Worm (Caenorhabditis elegans): ENCODE data around the gene T05A8.2.

Gene T05A8.2

ce11 chrII:2710919-2711318, at the start of gene T05A8.2:
Gene T05A8.2, minus strand, starts transcription at chrII:2711019.
- TF ChIP-seq pha-4 (tag; optimal IDR thresholded peaks at IDR 0.05) (no peak), tbx-8 (GFP tag; optimal IDR thresholded peaks at IDR 0.05) (no peak), nhr-12 (tag; optimal IDR thresholded peaks at IDR 0.05) (no peak), drap-1 (GFP tag; optimal IDR thresholded peaks at IDR 0.05) (no peak), nhr-2 (tag; optimal IDR thresholded peaks at IDR 0.05) (no peak), elt-3 (tag; optimal IDR thresholded peaks at IDR 0.05) (no peak)

- TF ChIP-seq unc-62 (GFP tag; optimal IDR thresholded peaks at IDR 0.05) (no peak), mab-5 (tag; optimal IDR thresholded peaks at IDR 0.05) (no peak), ceh-39 (tag; optimal IDR thresholded peaks at IDR 0.05) (peak; percentile 99), ceh-83 (GFP tag; optimal IDR thresholded peaks at IDR 0.05) (no peak)
These were observed 47.7 kb upstream of the T05A8.2 start, which contains the start of gene fbxb-107 for ce11 chrII:2758476-2758875. Gene fbxb-107, plus strand, starts transcription at chrII:2758772.

- TF ChIP-seq nhr-76 (tag; optimal IDR thresholded peaks at IDR 0.05), result no peak
- no peak for TF ChIP-seq hlh-1 (tag; optimal IDR thresholded peaks at IDR 0.05)
- no peak for TF ChIP-seq nhr-12 (tag; optimal IDR thresholded peaks at IDR 0.05)
- no peak for TF ChIP-seq nhr-28 (tag; optimal IDR thresholded peaks at IDR 0.05)
- no peak for TF ChIP-seq zip-8 (tag; optimal IDR thresholded peaks at IDR 0.05)
- TF ChIP-seq blmp-1 (tag; optimal IDR thresholded peaks at IDR 0.05), result no peak
- TF ChIP-seq ceh-83 (GFP tag; optimal IDR thresholded peaks at IDR 0.05), result no peak
- no peak for TF ChIP-seq ceh-43 (GFP tag; optimal IDR thresholded peaks at IDR 0.05)
- no peak for TF ChIP-seq mls-2 (tag; optimal IDR thresholded peaks at IDR 0.05)
- no peak for TF ChIP-seq sem-2 (GFP tag; optimal IDR thresholded peaks at IDR 0.05)
- no peak for TF ChIP-seq flh-1 (GFP tag; optimal IDR thresholded peaks at IDR 0.05)
These were observed 47.1 kb upstream of the T05A8.2 start, which contains the start of gene F29A7.8 for ce11 chrII:2757954-2758353. Gene F29A7.8, minus strand, starts transcription at chrII:2758054.

DNA sequence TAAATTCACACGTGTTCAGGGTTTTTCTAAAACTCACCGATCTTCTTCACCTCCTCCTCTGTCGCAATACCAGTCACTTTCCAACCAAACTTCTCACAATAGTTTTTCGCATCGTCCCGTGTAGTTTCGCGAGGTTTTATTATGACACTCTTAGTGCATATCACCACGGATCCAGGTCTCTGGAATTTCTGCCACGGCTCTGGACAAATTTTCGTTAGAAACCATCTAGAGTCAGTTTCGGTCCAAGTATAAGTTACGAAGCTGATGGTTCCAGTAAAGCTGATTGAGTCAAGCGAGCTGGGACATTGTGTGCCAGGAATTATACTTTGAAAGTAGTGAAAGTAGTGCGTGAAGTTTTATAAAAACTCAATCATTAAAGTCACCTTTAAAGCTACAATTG, 45.5 kb upstream of the T05A8.2 start:
- no peak for TF ChIP-seq ces-1 (GFP tag; optimal IDR thresholded peaks at IDR 0.05)

DNA sequence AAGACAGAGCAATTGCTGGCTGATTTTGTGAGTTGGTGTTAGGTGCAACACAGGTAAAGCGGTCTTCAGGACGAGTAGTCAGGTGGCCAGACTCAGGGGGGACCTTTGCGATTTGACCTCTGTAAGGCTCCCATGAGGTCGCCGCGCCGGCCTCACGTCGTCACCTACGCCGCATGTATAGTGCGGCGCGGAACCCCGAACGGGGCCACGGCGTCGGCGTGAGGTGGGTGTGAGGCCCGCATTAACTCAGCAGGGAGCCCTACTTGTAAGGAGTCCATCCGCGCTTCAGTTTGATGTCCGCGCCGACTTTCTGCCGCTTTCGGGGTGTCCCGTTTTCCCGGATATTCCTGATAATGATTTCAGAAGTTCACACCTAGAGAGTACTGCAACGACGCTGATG, 43.8 kb upstream of the T05A8.2 start:
- TF ChIP-seq nhr-237 (tag; optimal IDR thresholded peaks at IDR 0.05) (no peak), lin-32 (GFP tag; optimal IDR thresholded peaks at IDR 0.05) (no peak), blmp-1 (tag; optimal IDR thresholded peaks at IDR 0.05) (no peak), snpc-4 (tag; optimal IDR thresholded peaks at IDR 0.05) (no peak), bed-3 (GFP tag; optimal IDR thresholded peaks at IDR 0.05) (no peak), lsy-2 (tag; optimal IDR thresholded peaks at IDR 0.05) (no peak), ztf-11 (tag; optimal IDR thresholded peaks at IDR 0.05) (no peak), ham-2 (GFP tag; optimal IDR thresholded peaks at IDR 0.05) (no peak), drap-1 (GFP tag; optimal IDR thresholded peaks at IDR 0.05) (no peak)

DNA sequence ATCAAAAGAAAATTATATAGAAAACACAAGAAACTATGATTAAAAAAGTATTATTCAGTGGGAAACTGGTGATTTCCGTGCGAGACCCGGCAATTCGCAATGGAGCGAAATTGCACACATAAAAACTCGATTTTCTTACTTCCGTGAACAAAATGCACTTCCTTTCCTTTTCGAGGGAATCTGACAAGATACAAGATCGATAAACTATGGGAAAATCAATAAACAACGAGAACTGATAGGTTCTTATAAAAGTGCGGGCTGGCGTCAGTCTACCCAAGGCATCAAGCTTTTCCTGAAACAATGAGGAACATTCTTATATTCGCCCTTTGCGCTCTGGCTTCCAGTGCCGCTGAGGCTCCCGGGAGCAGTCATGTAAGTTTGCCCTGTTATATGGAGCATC, 42.2 kb upstream of the T05A8.2 start, which contains the start of gene F29A7.3:
TSS of gene F29A7.3 (plus strand) at position 301 of the 400 bp plus-strand sequence.
- TF ChIP-seq unc-39 (tag; optimal IDR thresholded peaks at IDR 0.05) (no peak), ceh-83 (GFP tag; optimal IDR thresholded peaks at IDR 0.05) (no peak), drap-1 (GFP tag; optimal IDR thresholded peaks at IDR 0.05) (no peak), ztf-11 (tag; optimal IDR thresholded peaks at IDR 0.05) (no peak), mab-5 (tag; optimal IDR thresholded peaks at IDR 0.05) (no peak), ces-1 (GFP tag; optimal IDR thresholded peaks at IDR 0.05) (no peak), nhr-2 (tag; optimal IDR thresholded peaks at IDR 0.05) (no peak), snpc-4 (tag; optimal IDR thresholded peaks at IDR 0.05) (no peak), elt-1 (tag; optimal IDR thresholded peaks at IDR 0.05; ENCODE audit: borderline replicate concordance, insufficient read depth) (no peak), unc-62 (GFP tag; optimal IDR thresholded peaks at IDR 0.05) (no peak), ceh-39 (tag; optimal IDR thresholded peaks at IDR 0.05) (no peak), blmp-1 (tag; optimal IDR thresholded peaks at IDR 0.05) (no peak), lin-32 (GFP tag; optimal IDR thresholded peaks at IDR 0.05) (no peak), nhr-28 (tag; optimal IDR thresholded peaks at IDR 0.05) (no peak), ceh-43 (GFP tag; optimal IDR thresholded peaks at IDR 0.05) (no peak), pha-4 (tag; optimal IDR thresholded peaks at IDR 0.05) (no peak), mep-1 (tag; optimal IDR thresholded peaks at IDR 0.05) (no peak), tbx-8 (GFP tag; optimal IDR thresholded peaks at IDR 0.05) (no peak)

Data from whole organism, mixed stage, embryonic.